Worm (Caenorhabditis elegans) whole organism, young adult: ENCODE measurements around the gene srz-1.

Experiments
- B0019.2 ChIP-seq: fragments of 200-800 bp; sonication (Bioruptor generic); conservative IDR thresholded peaks from 2 replicates; pipeline ENCODE4 v1.3.6; 2022; ENCODE audit warnings: missing genetic modification reagents, missing genetic modification characterization, missing compliant biosample characterization
- B0261.1 ChIP-seq: sonication (generic microtip); optimal IDR thresholded peaks from 2 replicates; lab custom pipeline; 2016; ENCODE audit warnings: mild to moderate bottlenecking, missing genetic modification characterization, moderate library complexity, missing compliant biosample characterization
- F10E7.11 ChIP-seq: sonication (generic microtip); optimal IDR thresholded peaks from 2 replicates; lab custom pipeline; 2017; ENCODE audit warnings: mild to moderate bottlenecking, missing genetic modification characterization, moderate library complexity, missing compliant biosample characterization
- F23B12.7 ChIP-seq: sonication (generic microtip); optimal IDR thresholded peaks from 2 replicates; lab custom pipeline; 2017; ENCODE audit warnings: missing genetic modification characterization, mild to moderate bottlenecking, missing compliant biosample characterization, antibody characterized with exemption, moderate library complexity; ENCODE audit not compliant: insufficient read depth
- F57A8.1 ChIP-seq: fragments of 200-800 bp; sonication (Bioruptor generic); optimal IDR thresholded peaks from 2 replicates; lab custom pipeline; 2018; ENCODE audit warnings: mild to moderate bottlenecking, missing genetic modification characterization, moderate library complexity, missing compliant biosample characterization
- T07F8.4 ChIP-seq: sonication (generic microtip); optimal IDR thresholded peaks from 2 replicates; lab custom pipeline; 2016; ENCODE audit warnings: mild to moderate bottlenecking, missing genetic modification characterization, moderate library complexity, missing compliant biosample characterization
- Y53F4B.3 ChIP-seq: fragments of 200-800 bp; sonication (Bioruptor generic); IDR thresholded peaks from 2 replicates; pipeline ENCODE4 v1.3.6; 2022; ENCODE audit warnings: missing genetic modification reagents, missing genetic modification characterization, missing compliant biosample characterization
- ZK185.1 ChIP-seq: sonication (generic microtip); optimal IDR thresholded peaks from 2 replicates; lab custom pipeline; 2016; ENCODE audit warnings: mild to moderate bottlenecking, missing genetic modification characterization, missing compliant biosample characterization; ENCODE audit not compliant: poor library complexity, severe bottlenecking
- akir-1 ChIP-seq: fragments of 200-800 bp; sonication (Bioruptor generic); optimal IDR thresholded peaks from 2 replicates; lab custom pipeline; 2018; ENCODE audit warnings: mild to moderate bottlenecking, missing genetic modification characterization, moderate library complexity, missing compliant biosample characterization
- aptf-2 ChIP-seq: fragments of 200-800 bp; sonication (Bioruptor generic); conservative IDR thresholded peaks from 2 replicates; pipeline ENCODE4 v1.3.6; 2022; ENCODE audit warnings: missing genetic modification reagents, missing genetic modification characterization, missing compliant biosample characterization
- attf-6 ChIP-seq: fragments of 200-800 bp; sonication (Bioruptor generic); IDR thresholded peaks from 2 replicates; pipeline ENCODE4 v1.3.6; 2022; ENCODE audit warnings: missing genetic modification reagents, missing genetic modification characterization, missing compliant biosample characterization
- ceh-100 ChIP-seq: fragments of 200-800 bp; sonication (Bioruptor generic); IDR thresholded peaks from 2 replicates; pipeline ENCODE4 v1.3.6; 2022; ENCODE audit warnings: missing genetic modification reagents, missing genetic modification characterization, missing compliant biosample characterization
- ceh-58 ChIP-seq: fragments of 200-800 bp; sonication (Bioruptor generic); IDR thresholded peaks from 2 replicates; pipeline ENCODE4 v1.3.6; 2022; ENCODE audit warnings: missing genetic modification characterization, missing compliant biosample characterization
- ceh-91 ChIP-seq: fragments of 200-800 bp; sonication (Bioruptor generic); IDR thresholded peaks from 2 replicates; pipeline ENCODE4 v1.3.6; 2022; ENCODE audit warnings: missing genetic modification reagents, missing genetic modification characterization, missing compliant biosample characterization
- die-1 ChIP-seq: sonication (generic microtip); optimal IDR thresholded peaks from 2 replicates; lab custom pipeline; 2016; ENCODE audit warnings: missing genotype, mild to moderate bottlenecking, missing genetic modification characterization, missing compliant biosample characterization
- dox-1 ChIP-seq: fragments of 200-800 bp; sonication (Bioruptor generic); IDR thresholded peaks from 2 replicates; pipeline ENCODE4 v1.3.6; 2022; ENCODE audit warnings: missing genetic modification reagents, missing genetic modification characterization, missing compliant biosample characterization
- dpl-1 ChIP-seq: fragments of 150-350 bp; optimal IDR thresholded peaks from 2 replicates; lab custom pipeline; 2014; ENCODE audit warnings: missing biosample characterization, missing genetic modification reagents, missing genetic modification characterization
- egl-44 ChIP-seq: fragments of 200-800 bp; sonication (Bioruptor generic); IDR thresholded peaks from 2 replicates; pipeline ENCODE4 v1.3.6; 2022; ENCODE audit warnings: missing genetic modification reagents, missing genetic modification characterization, missing compliant biosample characterization
- egrh-3 ChIP-seq: fragments of 200-800 bp; sonication (Bioruptor generic); IDR thresholded peaks from 2 replicates; pipeline ENCODE4 v1.3.6; 2022; ENCODE audit warnings: missing genetic modification reagents, missing genetic modification characterization, missing compliant biosample characterization
- ets-4 ChIP-seq: fragments of 200-800 bp; sonication (Bioruptor generic); optimal IDR thresholded peaks from 2 replicates; lab custom pipeline; 2018; ENCODE audit warnings: mild to moderate bottlenecking, missing genetic modification characterization, missing compliant biosample characterization
- hlh-26 ChIP-seq: fragments of 200-800 bp; sonication (Bioruptor generic); conservative IDR thresholded peaks from 2 replicates; pipeline ENCODE4 v1.3.6; 2022; ENCODE audit warnings: missing genetic modification reagents, missing genetic modification characterization, missing compliant biosample characterization
- let-526 ChIP-seq: fragments of 200-800 bp; sonication (Bioruptor generic); IDR thresholded peaks from 2 replicates; pipeline ENCODE4 v1.3.6; 2022; ENCODE audit warnings: missing genetic modification reagents, missing genetic modification characterization, missing compliant biosample characterization
- lin-26 ChIP-seq: fragments of 200-800 bp; sonication (Bioruptor generic); IDR thresholded peaks from 2 replicates; pipeline ENCODE4 v1.3.6; 2022; ENCODE audit warnings: missing genetic modification reagents, missing genetic modification characterization, missing compliant biosample characterization
- lin-54 ChIP-seq: fragments of 200-800 bp; sonication (Bioruptor generic); optimal IDR thresholded peaks from 2 replicates; lab custom pipeline; 2018; ENCODE audit warnings: mild to moderate bottlenecking, missing genetic modification characterization, missing compliant biosample characterization
- lsy-27 ChIP-seq: sonication (generic microtip); optimal IDR thresholded peaks from 2 replicates; lab custom pipeline; 2017; ENCODE audit warnings: missing genetic modification characterization, mild to moderate bottlenecking, missing compliant biosample characterization, antibody characterized with exemption, missing genotype, borderline replicate concordance; ENCODE audit not compliant: insufficient read depth
- madf-10 ChIP-seq: sonication (generic microtip); optimal IDR thresholded peaks from 2 replicates; lab custom pipeline; 2016; ENCODE audit warnings: mild to moderate bottlenecking, missing genetic modification characterization, missing compliant biosample characterization
- mel-28 ChIP-seq: sonication (generic microtip); optimal IDR thresholded peaks from 2 replicates; lab custom pipeline; 2016; ENCODE audit warnings: borderline replicate concordance, mild to moderate bottlenecking, missing genetic modification characterization, missing compliant biosample characterization
- mxl-1 ChIP-seq: sonication (generic microtip); optimal IDR thresholded peaks from 2 replicates; lab custom pipeline; 2016; ENCODE audit warnings: missing genetic modification characterization, missing compliant biosample characterization
- nfyb-1 ChIP-seq: fragments of 200-800 bp; sonication (Bioruptor generic); IDR thresholded peaks from 2 replicates; pipeline ENCODE4 v1.3.6; 2022; ENCODE audit warnings: missing genetic modification reagents, missing genetic modification characterization, missing compliant biosample characterization
- nhr-80 ChIP-seq: sonication (generic microtip); optimal IDR thresholded peaks from 2 replicates; lab custom pipeline; 2016; ENCODE audit warnings: missing genetic modification characterization, missing compliant biosample characterization
- nhr-90 ChIP-seq: sonication (generic microtip); optimal IDR thresholded peaks from 2 replicates; lab custom pipeline; 2016; ENCODE audit warnings: missing genotype, mild to moderate bottlenecking, missing genetic modification characterization, missing compliant biosample characterization
- rcor-1 ChIP-seq: fragments of 200-800 bp; sonication (Bioruptor generic); IDR thresholded peaks from 2 replicates; pipeline ENCODE4 v1.3.6; 2022; ENCODE audit warnings: missing genetic modification reagents, missing genetic modification characterization, missing compliant biosample characterization
- rpc-1 ChIP-seq, 2 experiments: fragments of 150-350 bp in 1 of 2; sonication (generic microtip) in 1 of 2; optimal IDR thresholded peaks; 2 replicates each; lab custom pipeline; 2014 to 2018; ENCODE audit warnings: missing biosample characterization in 1 of 2, missing genetic modification characterization in 1 of 2, missing genetic modification reagents in 1 of 2, missing genotype in 1 of 2
- snpc-1.1 ChIP-seq: sonication (generic microtip); optimal IDR thresholded peaks from 2 replicates; lab custom pipeline; 2017; ENCODE audit warnings: missing genetic modification characterization, mild to moderate bottlenecking, missing compliant biosample characterization, antibody characterized with exemption, moderate library complexity, missing genotype, missing genetic modification reagents; ENCODE audit not compliant: insufficient read depth
- snpc-1.3 ChIP-seq: sonication (generic microtip); optimal IDR thresholded peaks from 2 replicates; lab custom pipeline; 2017; ENCODE audit warnings: missing genetic modification characterization, mild to moderate bottlenecking, missing compliant biosample characterization, antibody characterized with exemption, moderate library complexity, missing genotype, missing genetic modification reagents; ENCODE audit not compliant: insufficient read depth
- snpc-3.4 ChIP-seq: sonication (generic microtip); optimal IDR thresholded peaks from 2 replicates; lab custom pipeline; 2017; ENCODE audit warnings: missing genetic modification characterization, mild to moderate bottlenecking, missing compliant biosample characterization, antibody characterized with exemption, moderate library complexity, missing genotype, missing genetic modification reagents
- snpc-4 ChIP-seq, 5 experiments: fragments of 150-350 bp in 1 of 5; sonication (generic microtip) in 4 of 5; optimal IDR thresholded peaks; 2 replicates each; lab custom pipeline; 2014 to 2018; ENCODE audit warnings: missing genetic modification characterization in 5 of 5, missing biosample characterization in 3 of 5, antibody characterized with exemption in 2 of 5, mild to moderate bottlenecking in 2 of 5, missing compliant biosample characterization in 2 of 5, missing genotype in 2 of 5, moderate library complexity in 2 of 5, missing genetic modification reagents in 1 of 5
- tbp1 ChIP-seq: fragments of 200-800 bp; sonication (Bioruptor generic); optimal IDR thresholded peaks from 2 replicates; lab custom pipeline; 2018; ENCODE audit warnings: mild to moderate bottlenecking, missing genetic modification characterization, missing compliant biosample characterization
- tbx-9 ChIP-seq: sonication (generic microtip); optimal IDR thresholded peaks from 2 replicates; lab custom pipeline; 2016; ENCODE audit warnings: borderline replicate concordance, missing genetic modification characterization, inconsistent platforms, missing compliant biosample characterization
- zim-3 ChIP-seq: sonication (generic microtip); optimal IDR thresholded peaks from 2 replicates; lab custom pipeline; 2017; ENCODE audit warnings: mild to moderate bottlenecking, missing genetic modification characterization, moderate library complexity, missing compliant biosample characterization
- ztf-18 ChIP-seq: sonication (generic microtip); optimal IDR thresholded peaks from 2 replicates; lab custom pipeline; 2016; ENCODE audit warnings: missing genotype, mild to moderate bottlenecking, missing genetic modification characterization, missing compliant biosample characterization
- ztf-25 ChIP-seq: fragments of 200-800 bp; sonication (Bioruptor generic); IDR thresholded peaks from 2 replicates; pipeline ENCODE4 v1.3.6; 2022; ENCODE audit warnings: missing genetic modification reagents, missing genetic modification characterization, missing compliant biosample characterization
- ztf-28 ChIP-seq: fragments of 200-800 bp; sonication (Bioruptor generic); IDR thresholded peaks from 2 replicates; pipeline ENCODE4 v1.3.6; 2022; ENCODE audit warnings: missing genetic modification reagents, missing genetic modification characterization, missing compliant biosample characterization

Gene srz-1

ce11 chrV:16647093-16647492 is 28.6 kb upstream of the srz-1 start, which contains the start of gene W06G6.10:
Gene W06G6.10 (minus strand): TSS chrV:16647193.
- TF ChIP-seq dpl-1 (no peak), mel-28 (tag; lab: Kevin White, UChicago) (no peak), tbx-9 (no peak), ztf-25 (GFP tag; lab: Robert Waterston, UW) (no peak), egl-44 (no peak), snpc-1.3 (tag; lab: Kevin White, UChicago) (no peak), B0019.2 (GFP tag; lab: Robert Waterston, UW) (no peak), lsy-27 (tag; lab: Kevin White, UChicago) (no peak), akir-1 (GFP tag; lab: Kevin White, UChicago) (no peak)

- peak; percentile 72 for TF ChIP-seq die-1 (tag; lab: Kevin White, UChicago)
- TF ChIP-seq snpc-1.3 (tag; lab: Kevin White, UChicago), result peak; percentile 65
- no peak for TF ChIP-seq zim-3
- peak; percentile 75 for TF ChIP-seq B0261.1 (tag; lab: Kevin White, UChicago)
- peak; percentile 3 for TF ChIP-seq nhr-80 (tag; lab: Kevin White, UChicago)
- no peak for TF ChIP-seq F57A8.1 (GFP tag; lab: Kevin White, UChicago)
- TF ChIP-seq Y53F4B.3 (GFP tag; lab: Robert Waterston, UW), result no peak
- no peak; the same call in 1 of the 2 replicates for TF ChIP-seq rcor-1 (GFP tag; lab: Robert Waterston, UW)
- no peak for TF ChIP-seq egrh-3
- TF ChIP-seq ztf-18 (tag; lab: Kevin White, UChicago), result peak; percentile 37
- peak; percentile 24 for TF ChIP-seq mxl-1 (tag; lab: Kevin White, UChicago)
- no peak for TF ChIP-seq ceh-58 (GFP tag; lab: Robert Waterston, UW)
- no peak for TF ChIP-seq let-526 (GFP tag; lab: Robert Waterston, UW)
- peak; percentile 59 for TF ChIP-seq snpc-3.4
- peak; percentile 75 for TF ChIP-seq snpc-1.1 (tag; lab: Kevin White, UChicago)
- peak; percentile 40 for TF ChIP-seq T07F8.4 (tag; lab: Kevin White, UChicago)
- peak; percentile 3 for TF ChIP-seq madf-10 (tag; lab: Kevin White, UChicago)
- no peak for TF ChIP-seq aptf-2 (GFP tag; lab: Robert Waterston, UW)
- peak; percentile 20 for TF ChIP-seq ZK185.1 (tag; lab: Kevin White, UChicago)
- TF ChIP-seq snpc-4 (GFP tag; optimal IDR thresholded peaks at IDR 0.05; lab: Kevin White, UChicago), result peak; percentile 44
- TF ChIP-seq snpc-4 (tag; optimal IDR thresholded peaks at IDR 0.05; lab: Kevin White, UChicago), result peak in 3 of 4 experiments; percentile 29 to 85 (median 76)
- TF ChIP-seq nhr-90 (tag; lab: Kevin White, UChicago), result peak; percentile 39
- TF ChIP-seq F10E7.11 (tag; lab: Kevin White, UChicago), result no peak
- no peak for TF ChIP-seq ztf-28
- TF ChIP-seq ceh-100, result 0 out of 2 replicates have a peak, but pooled peaks have one; percentile 9
- peak; percentile 10 for TF ChIP-seq lin-54
- TF ChIP-seq attf-6 (GFP tag; lab: Robert Waterston, UW), result peak; percentile 79
- peak; percentile 90 for TF ChIP-seq tbp1 (GFP tag; lab: Kevin White, UChicago)
- peak; percentile 22 for TF ChIP-seq lsy-27 (tag; lab: Kevin White, UChicago)
- no peak for TF ChIP-seq ceh-91 (GFP tag; lab: Robert Waterston, UW)
- TF ChIP-seq nfyb-1 (GFP tag; lab: Robert Waterston, UW), result 0 out of 2 replicates have a peak, but pooled peaks have one; percentile 47
- peak; percentile 70 for TF ChIP-seq F23B12.7 (tag; lab: Kevin White, UChicago)
- TF ChIP-seq ets-4 (GFP tag; lab: Kevin White, UChicago), result no peak
- TF ChIP-seq rpc-1 (optimal IDR thresholded peaks at IDR 0.05; lab: Kevin White, UChicago), result peak; percentile 71
- peak; percentile 90 for TF ChIP-seq rpc-1 (tag; optimal IDR thresholded peaks at IDR 0.05; lab: Kevin White, UChicago)
- no peak for TF ChIP-seq hlh-26
- TF ChIP-seq lin-26, result peak; percentile 86
- 0 out of 2 replicates have a peak, but pooled peaks have one; percentile 18 for TF ChIP-seq dox-1 (GFP tag; lab: Robert Waterston, UW)
Observed at ce11 chrV:16648317-16649018, 27.2 kb upstream of the srz-1 start, which contains the start of gene W06G6.20. Gene W06G6.20 (minus strand): TSS chrV:16648367.
